Fruit fly (Drosophila melanogaster): ENCODE data around the gene bbx.

Gene bbx

DNA sequence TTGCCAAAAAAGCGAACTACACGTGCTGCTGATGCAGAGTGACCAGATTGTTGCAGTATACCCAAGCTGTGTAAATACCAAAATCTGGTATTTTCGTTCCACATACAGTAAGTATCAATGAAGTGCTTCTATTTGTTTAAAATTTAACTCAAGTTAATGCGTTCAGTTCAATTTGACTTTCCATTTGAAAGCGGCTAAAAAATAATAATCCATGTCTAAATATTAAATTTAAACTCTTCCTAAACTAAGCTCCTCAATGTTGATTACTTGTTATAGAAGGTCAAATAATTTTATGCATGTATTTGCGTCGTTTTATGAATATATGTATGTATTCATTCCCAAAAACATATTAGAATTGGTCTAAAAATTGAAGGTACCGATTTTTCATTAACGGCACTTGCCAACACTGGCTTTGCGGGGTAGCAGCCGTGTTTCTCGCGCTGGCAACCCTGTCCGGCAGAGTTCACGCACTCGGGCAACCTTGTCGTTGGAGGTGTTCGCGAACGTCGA lies 13.0 kb upstream of the bbx start, which contains the start of the genes peng and sol:
peng (minus strand) TSS at position 44 of the 510 bp plus-strand sequence.
sol (plus strand) TSS at position 481 of the 510 bp plus-strand sequence.
- TF ChIP-seq Dfd (GFP tag; optimal IDR thresholded peaks at IDR 0.05) (no peak), h (GFP tag; optimal IDR thresholded peaks at IDR 0.05) (peak; percentile 77), woc (GFP tag; optimal IDR thresholded peaks at IDR 0.05) (peak; percentile 78), HLH106 (tag; optimal IDR thresholded peaks at IDR 0.05) (peak; percentile 74), Mio (GFP tag; optimal IDR thresholded peaks at IDR 0.05) (no peak), OdsH (GFP tag; optimal IDR thresholded peaks at IDR 0.05) (peak; percentile 65), psq (GFP tag; optimal IDR thresholded peaks at IDR 0.05) (peak; percentile 56), Hr78 (GFP tag; optimal IDR thresholded peaks at IDR 0.05) (no peak), Rel (GFP tag; optimal IDR thresholded peaks at IDR 0.05) (no peak), Rel (tag; optimal IDR thresholded peaks at IDR 0.05) (peak; percentile 26), Hnf4 (GFP tag; optimal IDR thresholded peaks at IDR 0.05) (no peak), Myc (optimal IDR thresholded peaks at IDR 0.05) (peak; percentile 61), CG9705 (GFP tag; optimal IDR thresholded peaks at IDR 0.05) (peak; percentile 53), sv (GFP tag; optimal IDR thresholded peaks at IDR 0.05) (peak; percentile 71), sage (GFP tag; optimal IDR thresholded peaks at IDR 0.05) (no peak), dsf (GFP tag; optimal IDR thresholded peaks at IDR 0.05; ENCODE audit: borderline replicate concordance) (no peak), tai (GFP tag; optimal IDR thresholded peaks at IDR 0.05) (no peak), GATAd (GFP tag; optimal IDR thresholded peaks at IDR 0.05) (no peak), Vsx2 (GFP tag; optimal IDR thresholded peaks at IDR 0.05; ENCODE audit: partially characterized antibody) (no peak), Jra (GFP tag; optimal IDR thresholded peaks at IDR 0.05) (no peak), dl (GFP tag; optimal IDR thresholded peaks at IDR 0.05; ENCODE audit: insufficient read depth in 1 of 2, partially characterized antibody in 2 of 2) (no peak), N (GFP tag; optimal IDR thresholded peaks at IDR 0.05) (no peak), Dif (GFP tag; optimal IDR thresholded peaks at IDR 0.05; ENCODE audit: partially characterized antibody) (no peak), jim (GFP tag; optimal IDR thresholded peaks at IDR 0.05) (no peak), br (GFP tag; optimal IDR thresholded peaks at IDR 0.05) (peak; percentile 68), Sp1 (GFP tag; optimal IDR thresholded peaks at IDR 0.05) (peak; percentile 70), Hr83 (GFP tag; optimal IDR thresholded peaks at IDR 0.05; ENCODE audit: poor library complexity, severe bottlenecking) (no peak), CrebA (GFP tag; optimal IDR thresholded peaks at IDR 0.05; ENCODE audit: borderline replicate concordance) (no peak), ey (GFP tag; optimal IDR thresholded peaks at IDR 0.05) (peak; percentile 68), lola (GFP tag; optimal IDR thresholded peaks at IDR 0.05) (no peak), Abd-B (GFP tag; optimal IDR thresholded peaks at IDR 0.05) (no peak), usp (GFP tag; optimal IDR thresholded peaks at IDR 0.05) (no peak), rgr (GFP tag; optimal IDR thresholded peaks at IDR 0.05) (peak; percentile 74), foxo (GFP tag; optimal IDR thresholded peaks at IDR 0.05) (peak in 1 of 2 experiments; percentile 81), brk (GFP tag; optimal IDR thresholded peaks at IDR 0.05) (no peak), pan (optimal IDR thresholded peaks at IDR 0.05) (no peak), CG32264 (GFP tag; optimal IDR thresholded peaks at IDR 0.05) (peak; percentile 3), dmrt93B (GFP tag; optimal IDR thresholded peaks at IDR 0.05) (no peak), fru (GFP tag; optimal IDR thresholded peaks at IDR 0.05) (peak; percentile 71)

DNA sequence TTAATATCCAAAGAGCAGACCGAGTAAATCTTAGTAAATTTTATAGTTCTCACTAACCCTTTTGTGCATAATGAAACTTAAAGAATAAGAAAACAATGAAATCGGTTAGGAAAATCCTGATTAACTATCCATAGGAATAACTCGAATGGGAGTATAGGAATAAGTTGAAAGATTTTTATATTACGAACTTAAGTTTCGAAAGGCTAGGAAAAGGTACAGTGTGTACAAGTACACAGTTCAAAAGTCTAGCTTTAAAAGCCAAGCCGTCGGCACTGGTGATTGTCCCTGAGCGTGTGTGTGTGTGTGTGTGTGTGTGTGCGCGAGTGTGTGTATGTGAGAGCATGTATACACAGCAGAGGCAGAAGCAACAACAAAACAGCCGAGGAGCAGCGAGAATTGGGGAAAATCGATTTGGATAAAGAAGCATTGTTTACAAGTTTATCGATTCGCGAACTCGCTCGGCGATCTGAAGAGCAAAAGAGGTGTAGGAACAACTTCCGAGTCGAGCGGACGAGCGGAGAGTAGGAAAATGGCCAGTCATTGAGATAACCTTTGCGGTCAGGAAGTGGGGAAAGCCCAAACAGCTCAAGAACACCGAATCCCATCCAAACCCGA lies 11.5 kb upstream of the bbx start:
- no peak for TF ChIP-seq foxo (GFP tag; optimal IDR thresholded peaks at IDR 0.05)
- no peak for TF ChIP-seq Abd-B (GFP tag; optimal IDR thresholded peaks at IDR 0.05)
- TF ChIP-seq N (GFP tag; optimal IDR thresholded peaks at IDR 0.05), result peak; percentile 70
- no peak for TF ChIP-seq Vsx2 (GFP tag; optimal IDR thresholded peaks at IDR 0.05; ENCODE audit: partially characterized antibody)
- no peak for TF ChIP-seq usp (GFP tag; optimal IDR thresholded peaks at IDR 0.05)
- peak; percentile 5 for TF ChIP-seq Jra (GFP tag; optimal IDR thresholded peaks at IDR 0.05)
- no peak for TF ChIP-seq Mio (GFP tag; optimal IDR thresholded peaks at IDR 0.05)
- no peak for TF ChIP-seq OdsH (GFP tag; optimal IDR thresholded peaks at IDR 0.05)
- TF ChIP-seq CG32264 (GFP tag; optimal IDR thresholded peaks at IDR 0.05), result no peak
- TF ChIP-seq Myc (optimal IDR thresholded peaks at IDR 0.05), result peak; percentile 97
- peak; percentile 87 for TF ChIP-seq woc (GFP tag; optimal IDR thresholded peaks at IDR 0.05)
- peak; percentile 5 for TF ChIP-seq psq (GFP tag; optimal IDR thresholded peaks at IDR 0.05)
- TF ChIP-seq Rel (GFP tag; optimal IDR thresholded peaks at IDR 0.05), result no peak
- peak; percentile 43 for TF ChIP-seq Rel (tag; optimal IDR thresholded peaks at IDR 0.05)
- TF ChIP-seq rgr (GFP tag; optimal IDR thresholded peaks at IDR 0.05), result no peak
- TF ChIP-seq ey (GFP tag; optimal IDR thresholded peaks at IDR 0.05), result no peak
- TF ChIP-seq fru (GFP tag; optimal IDR thresholded peaks at IDR 0.05), result no peak

All from whole organism, wandering third instar larva.